Worm (Caenorhabditis elegans) whole organism, L4 larva: Measurements from ENCODE around the gene gkow-1.
A peak's percentile ranks its signal among the peaks of the same experiment; 100 is the strongest.

Experiments used
- D1046.2 ChIP-seq: fragments of 200-800 bp; sonication (Bioruptor generic); IDR thresholded peaks from 2 replicates; pipeline ENCODE4 v1.3.6; 2022; ENCODE audit warnings: missing genetic modification characterization, missing compliant biosample characterization
- R02D3.7 ChIP-seq: fragments of 150-350 bp; sonication (generic microtip); optimal IDR thresholded peaks from 3 replicates; lab custom pipeline; 2014; ENCODE audit warnings: missing biosample characterization, missing genetic modification characterization
- Y48G9A.11 ChIP-seq: fragments of 200-800 bp; sonication (Bioruptor generic); IDR thresholded peaks from 2 replicates; pipeline ENCODE4 v1.3.6; 2022; ENCODE audit warnings: missing genetic modification reagents, missing genetic modification characterization, missing compliant biosample characterization
- Y5F2A.4 ChIP-seq: fragments of 200-800 bp; sonication (Bioruptor generic); optimal IDR thresholded peaks from 2 replicates; lab custom pipeline; 2018; ENCODE audit warnings: mild to moderate bottlenecking, missing genetic modification characterization, missing compliant biosample characterization
- ZK546.5 ChIP-seq, 2 experiments: sonication (generic microtip); optimal IDR thresholded peaks; 2 replicates each; lab custom pipeline; 2017; ENCODE audit warnings: missing biosample characterization in 2 of 2, missing genetic modification characterization in 2 of 2
- aha-1 ChIP-seq: fragments of 150-350 bp; peaks from one replicate; lab custom pipeline; 2014; ENCODE audit warnings: missing biosample characterization, missing genetic modification characterization
- arid-1 ChIP-seq: fragments of 200-800 bp; sonication (Bioruptor generic); conservative IDR thresholded peaks from 2 replicates; pipeline ENCODE4 v1.3.6; 2022; ENCODE audit warnings: missing genetic modification reagents, missing genetic modification characterization, missing compliant biosample characterization
- ceh-32 ChIP-seq: sonication (generic microtip); optimal IDR thresholded peaks from 2 replicates; lab custom pipeline; 2016; ENCODE audit warnings: mild to moderate bottlenecking, missing genetic modification characterization, missing compliant biosample characterization; ENCODE audit not compliant: poor library complexity
- ceh-82 ChIP-seq: sonication (generic microtip); optimal IDR thresholded peaks from 2 replicates; lab custom pipeline; 2017; ENCODE audit warnings: missing biosample characterization, missing genetic modification characterization
- cey-2 ChIP-seq: sonication (generic microtip); optimal IDR thresholded peaks from 3 replicates; lab custom pipeline; 2017; ENCODE audit warnings: missing genetic modification characterization, mild to moderate bottlenecking, missing compliant biosample characterization, antibody characterized with exemption, borderline replicate concordance; ENCODE audit not compliant: insufficient read depth
- daf-16 ChIP-seq, 3 experiments: sonication (generic microtip); optimal IDR thresholded peaks; 2 replicates each; lab custom pipeline; 2016 to 2017; ENCODE audit warnings: missing genetic modification characterization in 3 of 3, missing genetic modification reagents in 3 of 3, mild to moderate bottlenecking in 2 of 3, missing compliant biosample characterization in 2 of 3, missing biosample characterization in 1 of 3, moderate library complexity in 1 of 3
- daf-19 ChIP-seq: fragments of 200-800 bp; sonication (Bioruptor generic); conservative IDR thresholded peaks from 2 replicates; pipeline ENCODE4 v1.3.6; 2022; ENCODE audit warnings: missing genetic modification characterization, missing compliant biosample characterization
- dve-1 ChIP-seq: sonication (generic microtip); optimal IDR thresholded peaks from 2 replicates; lab custom pipeline; 2017; ENCODE audit warnings: antibody characterized with exemption, mild to moderate bottlenecking, missing genetic modification characterization, missing compliant biosample characterization; ENCODE audit not compliant: insufficient read depth
- fos-1 ChIP-seq: fragments of 150-350 bp; optimal IDR thresholded peaks from 2 replicates; lab custom pipeline; 2014; ENCODE audit warnings: missing biosample characterization, missing genetic modification characterization
- hif-1 ChIP-seq, 2 experiments: sonication (generic microtip); optimal IDR thresholded peaks; 2 replicates each; lab custom pipeline; 2016 to 2017; ENCODE audit warnings: missing compliant biosample characterization in 2 of 2, missing genetic modification characterization in 2 of 2, missing genetic modification reagents in 2 of 2, missing genotype in 2 of 2, mild to moderate bottlenecking in 1 of 2
- hlh-11 ChIP-seq: fragments of 200-800 bp; sonication (Bioruptor generic); optimal IDR thresholded peaks from 2 replicates; lab custom pipeline; 2018; ENCODE audit warnings: mild to moderate bottlenecking, missing genetic modification characterization, missing compliant biosample characterization
- hlh-30 ChIP-seq: sonication (generic microtip); optimal IDR thresholded peaks from 2 replicates; lab custom pipeline; 2017; ENCODE audit warnings: antibody characterized with exemption, mild to moderate bottlenecking, missing genetic modification characterization, missing compliant biosample characterization; ENCODE audit not compliant: insufficient read depth
- hmg-1.1 ChIP-seq: fragments of 200-800 bp; sonication (Bioruptor generic); IDR thresholded peaks from 2 replicates; pipeline ENCODE4 v1.3.6; 2022; ENCODE audit warnings: missing genetic modification reagents, missing genetic modification characterization, missing compliant biosample characterization
- jun-1 ChIP-seq: fragments of 150-350 bp; optimal IDR thresholded peaks from 2 replicates; lab custom pipeline; 2014; ENCODE audit warnings: missing biosample characterization, missing genetic modification reagents, missing genetic modification characterization
- lim-7 ChIP-seq: fragments of 200-800 bp; sonication (Bioruptor generic); IDR thresholded peaks from 2 replicates; pipeline ENCODE4 v1.3.6; 2022; ENCODE audit warnings: missing genetic modification characterization, missing compliant biosample characterization
- lin-39 ChIP-seq: fragments of 150-350 bp; optimal IDR thresholded peaks from 2 replicates; lab custom pipeline; 2014; ENCODE audit warnings: missing biosample characterization, missing genetic modification reagents, missing genetic modification characterization
- mdl-1 ChIP-seq, 2 experiments: fragments of 150-350 bp in 1 of 2; sonication (generic microtip) in 1 of 2; optimal IDR thresholded peaks; 2 replicates each; lab custom pipeline; 2014 to 2017; ENCODE audit warnings: missing biosample characterization in 2 of 2, missing genetic modification characterization in 2 of 2
- mxl-2 ChIP-seq: fragments of 200-800 bp; sonication (Bioruptor generic); conservative IDR thresholded peaks from 2 replicates; pipeline ENCODE4 v1.3.6; 2022; ENCODE audit warnings: missing genetic modification reagents, missing genetic modification characterization, missing compliant biosample characterization
- nhr-10 ChIP-seq: fragments of 150-350 bp; optimal IDR thresholded peaks from 2 replicates; lab custom pipeline; 2014; ENCODE audit warnings: missing biosample characterization, missing genetic modification characterization
- nhr-28 ChIP-seq: fragments of 150-350 bp; optimal IDR thresholded peaks from 2 replicates; lab custom pipeline; 2014; ENCODE audit warnings: missing biosample characterization, missing genetic modification characterization
- nhr-41 ChIP-seq: fragments of 200-800 bp; sonication (Bioruptor generic); IDR thresholded peaks from 2 replicates; pipeline ENCODE4 v1.3.6; 2022; ENCODE audit warnings: missing genetic modification reagents, missing genetic modification characterization, missing compliant biosample characterization
- nhr-42 ChIP-seq: fragments of 200-800 bp; sonication (Bioruptor generic); IDR thresholded peaks from 2 replicates; pipeline ENCODE4 v1.3.6; 2022; ENCODE audit warnings: missing genetic modification characterization, missing compliant biosample characterization
- nhr-48 ChIP-seq: sonication (generic microtip); optimal IDR thresholded peaks from 2 replicates; lab custom pipeline; 2016; ENCODE audit warnings: mild to moderate bottlenecking, missing genetic modification characterization, missing compliant biosample characterization
- nhr-6 ChIP-seq: fragments of 150-350 bp; optimal IDR thresholded peaks from 2 replicates; lab custom pipeline; 2014; ENCODE audit warnings: missing biosample characterization, missing genetic modification characterization
- nhr-76 ChIP-seq: fragments of 150-350 bp; optimal IDR thresholded peaks from 2 replicates; lab custom pipeline; 2014; ENCODE audit warnings: missing biosample characterization, missing genetic modification characterization
- php-3 ChIP-seq: fragments of 200-800 bp; sonication (Bioruptor generic); IDR thresholded peaks from 2 replicates; pipeline ENCODE4 v1.3.6; 2022; ENCODE audit warnings: missing genetic modification reagents, missing genetic modification characterization, missing compliant biosample characterization
- set-16 ChIP-seq: fragments of 200-800 bp; sonication (Bioruptor generic); IDR thresholded peaks from 2 replicates; pipeline ENCODE4 v1.3.6; 2022; ENCODE audit warnings: missing genetic modification reagents, missing genetic modification characterization, missing compliant biosample characterization
- skn-1 ChIP-seq: fragments of 150-350 bp; optimal IDR thresholded peaks from 2 replicates; lab custom pipeline; 2014; ENCODE audit warnings: missing biosample characterization, missing genetic modification characterization
- spr-1 ChIP-seq: sonication (generic microtip); optimal IDR thresholded peaks from 2 replicates; lab custom pipeline; 2016; ENCODE audit warnings: mild to moderate bottlenecking, missing genetic modification characterization, missing compliant biosample characterization
- unc-62 ChIP-seq, 3 experiments: fragments of 150-350 bp in 1 of 3; sonication (generic microtip); optimal IDR thresholded peaks in 2 of 3; peaks in 1 of 3; 1 replicate in 1 of 3; 2 replicates in 2 of 3; lab custom pipeline; 2014 to 2017; ENCODE audit warnings: missing biosample characterization in 3 of 3, missing genetic modification characterization in 3 of 3, missing genetic modification reagents in 3 of 3, missing genotype in 1 of 3
- zag-1 ChIP-seq: fragments of 150-350 bp; optimal IDR thresholded peaks from 2 replicates; lab custom pipeline; 2014; ENCODE audit warnings: missing biosample characterization, missing genetic modification characterization

The gkow-1 gene

DNA sequence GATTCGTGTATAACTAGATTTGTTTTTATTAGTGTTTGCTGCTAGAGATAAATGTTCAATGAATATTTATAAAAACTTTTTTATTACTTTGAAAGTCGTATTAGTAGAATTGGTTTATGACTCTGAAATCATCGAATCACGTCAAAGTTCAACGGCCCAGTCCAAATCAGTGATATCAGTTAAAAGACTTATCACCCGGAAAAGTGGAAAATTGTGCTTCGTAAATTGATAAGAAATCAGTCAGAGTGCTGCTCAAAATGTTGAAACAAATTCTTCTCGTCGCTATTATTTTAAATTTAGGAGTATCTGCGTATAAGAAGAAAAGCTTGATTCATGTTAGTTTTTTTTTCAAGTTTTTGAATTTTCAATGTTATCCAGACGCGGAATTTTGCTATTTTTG is 30.3 kb downstream of the gkow-1 start, which contains the start of gene R10H10.3 (continued):
- TF ChIP-seq daf-16 (GFP tag; optimal IDR thresholded peaks at IDR 0.05; lab: Kevin White, UChicago) (no peak), daf-16 (tag; optimal IDR thresholded peaks at IDR 0.05; lab: Kevin White, UChicago) (peak; percentile 26), aha-1 (peak; percentile 12), mdl-1 (tag; optimal IDR thresholded peaks at IDR 0.05; lab: Kevin White, UChicago) (no peak), set-16 (GFP tag; lab: Robert Waterston, UW) (no peak), fos-1 (tag; lab: Kevin White, UChicago) (no peak), R02D3.7 (no peak), skn-1 (tag; lab: Kevin White, UChicago) (no peak), nhr-42 (GFP tag; lab: Robert Waterston, UW) (no peak), hlh-11 (peak; percentile 22), spr-1 (tag; lab: Kevin White, UChicago) (no peak), zag-1 (tag; lab: Kevin White, UChicago) (no peak), unc-62 (GFP tag; optimal IDR thresholded peaks at IDR 0.05 in 1 of 2; lab: Kevin White, UChicago) (no peak), unc-62 (tag; optimal IDR thresholded peaks at IDR 0.05; lab: Kevin White, UChicago) (no peak), Y48G9A.11 (no peak), nhr-6 (no peak), nhr-76 (tag; lab: Kevin White, UChicago) (no peak), cey-2 (tag; lab: Kevin White, UChicago) (no peak), Y5F2A.4 (GFP tag; lab: Kevin White, UChicago) (no peak), dve-1 (tag; lab: Kevin White, UChicago) (peak; percentile 50), nhr-10 (tag; lab: Kevin White, UChicago) (no peak), ceh-32 (tag; lab: Kevin White, UChicago) (no peak), hif-1 (tag; optimal IDR thresholded peaks at IDR 0.05; lab: Kevin White, UChicago) (no peak), nhr-28 (tag; lab: Kevin White, UChicago) (peak; percentile 69), ZK546.5 (tag; optimal IDR thresholded peaks at IDR 0.05; lab: Kevin White, UChicago) (no peak), mxl-2 (GFP tag; lab: Robert Waterston, UW) (no peak), nhr-48 (no peak), ceh-82 (no peak), lim-7 (no peak), hmg-1.1 (no peak), php-3 (no peak), arid-1 (no peak), nhr-41 (GFP tag; lab: Robert Waterston, UW) (no peak)

DNA sequence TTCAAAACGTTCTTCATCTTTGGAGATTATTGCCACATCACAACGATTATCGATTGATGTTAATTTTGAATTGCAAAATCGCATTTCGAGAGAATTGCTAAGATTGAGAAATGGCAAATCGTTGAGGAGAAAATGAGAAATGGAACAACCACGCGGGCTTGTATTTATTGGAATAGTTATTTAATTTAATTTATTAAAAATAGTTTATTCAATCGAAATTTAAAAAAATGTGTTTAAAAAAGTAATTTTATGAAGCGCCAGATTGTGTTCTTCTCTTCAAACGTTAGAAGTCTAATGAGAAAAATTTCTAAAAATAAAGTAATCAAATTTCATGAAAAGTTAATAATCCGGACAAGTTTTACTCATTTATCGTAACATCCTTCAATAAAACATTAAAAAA is 33.9 kb downstream of the gkow-1 start, which contains the start of gene spe-26:
spe-26 (minus strand) TSS at position 101 of the 400 bp plus-strand sequence.
- no peak for TF ChIP-seq mxl-2 (GFP tag; lab: Robert Waterston, UW)
- TF ChIP-seq unc-62 (GFP tag; optimal IDR thresholded peaks at IDR 0.05 in 1 of 2; lab: Kevin White, UChicago): peak in 1 of 2 experiments; percentile 24
- TF ChIP-seq unc-62 (tag; optimal IDR thresholded peaks at IDR 0.05; lab: Kevin White, UChicago): no peak

DNA sequence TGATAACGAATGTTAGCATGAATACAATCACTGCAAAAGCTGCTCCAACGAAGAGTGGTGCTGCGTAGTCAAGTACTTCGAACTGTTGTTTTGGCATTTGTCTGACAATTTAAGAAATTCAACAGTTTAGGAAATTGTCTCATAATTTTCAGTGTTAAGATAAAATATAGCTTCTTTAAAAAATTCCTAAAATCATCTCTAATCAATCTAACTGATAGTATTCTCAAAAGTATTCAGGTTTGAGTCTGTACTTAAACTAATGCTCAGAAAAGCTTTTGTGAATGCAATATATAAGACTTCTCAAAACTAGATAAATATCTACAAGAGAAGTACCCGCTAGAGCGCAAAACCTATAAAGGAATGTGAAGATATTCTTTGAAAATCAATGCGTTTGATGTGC is 36.9 kb downstream of the gkow-1 start, which contains the start of gene R10H10.4:
R10H10.4 (minus strand) TSS at position 101 of the 400 bp plus-strand sequence.
- TF ChIP-seq D1046.2 (GFP tag; lab: Robert Waterston, UW) (no peak), jun-1 (tag; lab: Kevin White, UChicago) (no peak), unc-62 (GFP tag; optimal IDR thresholded peaks at IDR 0.05 in 1 of 2; lab: Kevin White, UChicago) (no peak), unc-62 (tag; optimal IDR thresholded peaks at IDR 0.05; lab: Kevin White, UChicago) (no peak), aha-1 (no peak), mxl-2 (GFP tag; lab: Robert Waterston, UW) (no peak), lin-39 (tag; lab: Kevin White, UChicago) (no peak), hlh-30 (tag; lab: Kevin White, UChicago) (no peak), ceh-82 (no peak), daf-19 (GFP tag; lab: Robert Waterston, UW) (no peak)
